Comparison of ENCODE assay signal across 2 fruit fly cellular contexts in genomic region chrX:11356648-11357047, dm6.
TF ChIP-seq lines count a peak whose summit lies in the region.

No protein-coding gene starts in this region.

- no peak for TF ChIP-seq CTCF in whole organism, embryonic (GFP tag; optimal IDR thresholded peaks at IDR 0.05; lab: Kevin White, UChicago)

TF ChIP-seq in Kc167, 6 proteins besides CTCF, POLR2A, EP300 and RAD21:
- peak; percentile 64 for TF ChIP-seq ttk (optimal IDR thresholded peaks at IDR 0.05; lab: Kevin White, UChicago)
- no peak for TF ChIP-seq h (optimal IDR thresholded peaks at IDR 0.05; lab: Kevin White, UChicago)

TF ChIP-seq in whole organism, embryonic, 481 proteins besides CTCF, POLR2A, EP300 and RAD21:
- TF ChIP-seq Dfd (GFP tag; optimal IDR thresholded peaks at IDR 0.05; lab: Kevin White, UChicago) (peak in 1 of 2 experiments; percentile 56), Hmr (GFP tag; optimal IDR thresholded peaks at IDR 0.05; lab: Kevin White, UChicago) (no peak), Med (GFP tag; lab: Kevin White, UChicago) (peak; percentile 8)
